Worm (Caenorhabditis elegans) whole organism, early embryonic: ENCODE data around the gene ubxn-5.

Experiments used
- F13C5.2 ChIP-seq: sonication (generic microtip); optimal IDR thresholded peaks from 2 replicates; lab custom pipeline; 2017; ENCODE audit warnings: mild to moderate bottlenecking, missing genetic modification characterization, inconsistent platforms, missing compliant biosample characterization
- ama-1 ChIP-seq: fragments of 150-350 bp; optimal IDR thresholded peaks from 2 replicates; lab custom pipeline; 2014
- ceh-13 ChIP-seq: fragments of 200-800 bp; sonication (Bioruptor generic); optimal IDR thresholded peaks from 2 replicates; lab custom pipeline; 2018; ENCODE audit warnings: mild to moderate bottlenecking, missing genetic modification characterization, missing compliant biosample characterization
- ets-7 ChIP-seq: sonication (generic microtip); optimal IDR thresholded peaks from 2 replicates; lab custom pipeline; 2016; ENCODE audit warnings: missing genotype, missing genetic modification characterization, missing compliant biosample characterization
- hnd-1 ChIP-seq: sonication (generic microtip); optimal IDR thresholded peaks from 2 replicates; lab custom pipeline; 2016; ENCODE audit warnings: missing genetic modification characterization, missing compliant biosample characterization
- tbx-11 ChIP-seq: fragments of 200-800 bp; sonication (Bioruptor generic); IDR thresholded peaks from 2 replicates; pipeline ENCODE4 v1.3.6; 2022; ENCODE audit warnings: missing genetic modification characterization, missing compliant biosample characterization
- tbx-37 ChIP-seq: fragments of 200-800 bp; sonication (Bioruptor generic); conservative IDR thresholded peaks from 2 replicates; pipeline ENCODE4 v1.3.6; 2022; ENCODE audit warnings: missing genetic modification reagents, missing genetic modification characterization, missing compliant biosample characterization

ce11 chrII:10239595-10239994 is 5.3 kb upstream of the ubxn-5 start, which contains the start of gene mec-15:
- TF ChIP-seq F13C5.2, result no peak
- TF ChIP-seq tbx-37 (GFP tag; lab: Robert Waterston, UW), result no peak
- no peak for TF ChIP-seq ama-1
- no peak for TF ChIP-seq ets-7
- TF ChIP-seq hnd-1 (tag; lab: Kevin White, UChicago), result no peak
- no peak for TF ChIP-seq tbx-11 (GFP tag; lab: Robert Waterston, UW)
- TF ChIP-seq ceh-13 (GFP tag; lab: Kevin White, UChicago), result no peak
